Worm (Caenorhabditis elegans): ENCODE data around the gene spe-18.
A peak's percentile ranks its signal among the peaks of the same experiment; 100 is the strongest.

spe-18 gene

DNA sequence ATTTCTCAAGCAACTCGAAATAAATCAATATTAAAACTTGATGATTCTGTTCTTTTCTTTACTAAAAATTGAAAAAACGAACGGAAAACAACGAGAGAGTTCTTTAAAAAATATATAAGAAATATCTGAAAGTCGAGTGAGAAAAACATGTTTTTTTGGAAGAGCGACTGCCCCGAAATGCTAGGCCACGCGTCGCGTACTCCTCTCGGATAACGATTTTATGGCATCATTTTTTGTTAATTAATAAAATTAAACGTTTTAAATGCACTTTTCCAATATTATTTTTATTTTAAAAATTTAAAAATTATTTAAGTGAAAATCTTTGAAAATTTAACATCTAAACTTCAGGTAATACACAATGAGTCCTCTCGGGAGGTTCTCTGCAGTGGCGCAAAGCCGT, 36.1 kb downstream of the spe-18 start, which contains the start of gene gfm-1 (continued):
- TF ChIP-seq zfp-2 (tag; optimal IDR thresholded peaks at IDR 0.05) (no peak), F37D6.2 (tag; optimal IDR thresholded peaks at IDR 0.05) (peak; percentile 8), tra-1 (GFP tag; IDR thresholded peaks at IDR 0.05) (no peak), lin-38 (GFP tag; IDR thresholded peaks at IDR 0.05) (peak; percentile 72), hmg-1.1 (GFP tag; IDR thresholded peaks at IDR 0.05) (no peak), lin-39 (tag; optimal IDR thresholded peaks at IDR 0.05) (no peak), mdt-29 (GFP tag; IDR thresholded peaks at IDR 0.05) (no peak), spr-1 (tag; optimal IDR thresholded peaks at IDR 0.05) (no peak), hif-1 (tag; optimal IDR thresholded peaks at IDR 0.05) (peak in 1 of 2 experiments; percentile 82), sdz-12 (GFP tag; optimal IDR thresholded peaks at IDR 0.05) (no peak), set-16 (GFP tag; IDR thresholded peaks at IDR 0.05) (no peak), F49E8.2 (tag; optimal IDR thresholded peaks at IDR 0.05; ENCODE audit: borderline replicate concordance) (peak; percentile 29), lim-7 (GFP tag; IDR thresholded peaks at IDR 0.05) (no peak), ceh-62 (tag; optimal IDR thresholded peaks at IDR 0.05) (no peak), madf-5 (GFP tag; IDR thresholded peaks at IDR 0.05) (no peak), ces-1 (GFP tag; optimal IDR thresholded peaks at IDR 0.05) (no peak), dmd-6 (GFP tag; IDR thresholded peaks at IDR 0.05) (peak; percentile 62), snpc-1.2 (GFP tag; IDR thresholded peaks at IDR 0.05) (no peak), mes-2 (tag; optimal IDR thresholded peaks at IDR 0.05; ENCODE audit: poor library complexity, severe bottlenecking) (peak; percentile 99), spr-3 (GFP tag; optimal IDR thresholded peaks at IDR 0.05) (no peak), Y48G9A.11 (GFP tag; IDR thresholded peaks at IDR 0.05) (peak; percentile 54), fos-1 (tag; optimal IDR thresholded peaks at IDR 0.05) (no peak), ceh-32 (tag; optimal IDR thresholded peaks at IDR 0.05; ENCODE audit: poor library complexity) (no peak), cey-2 (tag; optimal IDR thresholded peaks at IDR 0.05; ENCODE audit: borderline replicate concordance, insufficient read depth) (no peak), ztf-11 (tag; optimal IDR thresholded peaks at IDR 0.05) (no peak), ceh-44 (GFP tag; IDR thresholded peaks at IDR 0.05) (no peak), ceh-28 (tag; optimal IDR thresholded peaks at IDR 0.05) (no peak), unc-130 (GFP tag; optimal IDR thresholded peaks at IDR 0.05) (peak; percentile 81), mdl-1 (tag; optimal IDR thresholded peaks at IDR 0.05) (no peak), nhr-41 (GFP tag; IDR thresholded peaks at IDR 0.05) (no peak), duxl-1 (tag; optimal IDR thresholded peaks at IDR 0.05; ENCODE audit: poor library complexity) (peak; percentile 63), mxl-2 (GFP tag; conservative IDR thresholded peaks at IDR 0.05) (no peak), nhr-48 (tag; optimal IDR thresholded peaks at IDR 0.05) (no peak), ZK546.5 (tag; optimal IDR thresholded peaks at IDR 0.05) (no peak), ztf-7 (tag; optimal IDR thresholded peaks at IDR 0.05) (no peak), ZK337.2 (GFP tag; IDR thresholded peaks at IDR 0.05) (peak; percentile 76; the same call in 1 of the 2 replicates), php-3 (GFP tag; IDR thresholded peaks at IDR 0.05) (no peak), daf-16 (GFP tag; optimal IDR thresholded peaks at IDR 0.05) (peak; percentile 22 to 60), daf-16 (tag; optimal IDR thresholded peaks at IDR 0.05) (peak; percentile 68), lin-1 (GFP tag; IDR thresholded peaks at IDR 0.05) (no peak), zfp-3 (GFP tag; conservative IDR thresholded peaks at IDR 0.05) (no peak), T26A8.4 (GFP tag; IDR thresholded peaks at IDR 0.05) (no peak), gei-8 (GFP tag; optimal IDR thresholded peaks at IDR 0.05) (no peak), pqm-1 (tag; optimal IDR thresholded peaks at IDR 0.05) (no peak), fkh-10 (GFP tag; optimal IDR thresholded peaks at IDR 0.05) (peak; percentile 2), egl-27 (tag; optimal IDR thresholded peaks at IDR 0.05) (no peak), madf-9 (GFP tag; conservative IDR thresholded peaks at IDR 0.05) (no peak; the same call in 1 of the 2 replicates), saeg-2 (GFP tag; IDR thresholded peaks at IDR 0.05) (no peak), Y105C5A.15 (GFP tag; IDR thresholded peaks at IDR 0.05) (no peak), ceh-82 (tag; optimal IDR thresholded peaks at IDR 0.05) (no peak), hlh-11 (tag; optimal IDR thresholded peaks at IDR 0.05) (no peak)
